Worm (Caenorhabditis elegans) whole organism, young adult: ENCODE measurements around the gene F01D5.3.

Experiments used
- B0261.1 ChIP-seq: sonication (generic microtip); optimal IDR thresholded peaks from 2 replicates; lab custom pipeline; 2016; ENCODE audit warnings: mild to moderate bottlenecking, missing genetic modification characterization, moderate library complexity, missing compliant biosample characterization
- C17E4.6 ChIP-seq: fragments of 200-800 bp; sonication (Bioruptor generic); IDR thresholded peaks from 2 replicates; pipeline ENCODE4 v1.3.6; 2022; ENCODE audit warnings: missing genetic modification reagents, missing genetic modification characterization, missing compliant biosample characterization
- D2030.7 ChIP-seq: fragments of 200-800 bp; sonication (Bioruptor generic); IDR thresholded peaks from 2 replicates; pipeline ENCODE4 v1.3.6; 2022; ENCODE audit warnings: missing genetic modification reagents, missing genetic modification characterization, missing compliant biosample characterization
- F22D6.2 ChIP-seq: sonication (generic microtip); optimal IDR thresholded peaks from 2 replicates; lab custom pipeline; 2016; ENCODE audit warnings: mild to moderate bottlenecking, missing genetic modification characterization, missing compliant biosample characterization
- F37B4.10 ChIP-seq: fragments of 200-800 bp; sonication (Bioruptor generic); IDR thresholded peaks from 2 replicates; pipeline ENCODE4 v1.3.6; 2022; ENCODE audit warnings: missing genetic modification characterization, missing compliant biosample characterization
- F39B2.1 ChIP-seq: fragments of 200-800 bp; sonication (Bioruptor generic); IDR thresholded peaks from 2 replicates; pipeline ENCODE4 v1.3.6; 2022; ENCODE audit warnings: missing genetic modification reagents, missing genetic modification characterization, missing compliant biosample characterization
- F52B5.7 ChIP-seq: sonication (generic microtip); optimal IDR thresholded peaks from 2 replicates; lab custom pipeline; 2016; ENCODE audit warnings: mild to moderate bottlenecking, missing genetic modification characterization, missing compliant biosample characterization
- T07F8.4 ChIP-seq: sonication (generic microtip); optimal IDR thresholded peaks from 2 replicates; lab custom pipeline; 2016; ENCODE audit warnings: mild to moderate bottlenecking, missing genetic modification characterization, moderate library complexity, missing compliant biosample characterization
- T26A5.8 ChIP-seq: sonication (generic microtip); optimal IDR thresholded peaks from 2 replicates; lab custom pipeline; 2016; ENCODE audit warnings: missing genetic modification characterization, missing compliant biosample characterization
- Y53F4B.3 ChIP-seq: fragments of 200-800 bp; sonication (Bioruptor generic); IDR thresholded peaks from 2 replicates; pipeline ENCODE4 v1.3.6; 2022; ENCODE audit warnings: missing genetic modification reagents, missing genetic modification characterization, missing compliant biosample characterization
- Y56A3A.18 ChIP-seq: fragments of 200-800 bp; sonication (Bioruptor generic); IDR thresholded peaks from 2 replicates; pipeline ENCODE4 v1.3.6; 2022; ENCODE audit warnings: missing genetic modification reagents, missing genetic modification characterization, missing compliant biosample characterization
- Y67H2A.10 ChIP-seq: fragments of 200-800 bp; sonication (Bioruptor generic); conservative IDR thresholded peaks from 2 replicates; pipeline ENCODE4 v1.3.6; 2022; ENCODE audit warnings: missing genetic modification reagents, missing genetic modification characterization, missing compliant biosample characterization
- Y79H2A.3 ChIP-seq: fragments of 200-800 bp; sonication (Bioruptor generic); conservative IDR thresholded peaks from 2 replicates; pipeline ENCODE4 v1.3.6; 2022; ENCODE audit warnings: missing genetic modification reagents, missing genetic modification characterization, missing compliant biosample characterization
- ZK185.1 ChIP-seq: sonication (generic microtip); optimal IDR thresholded peaks from 2 replicates; lab custom pipeline; 2016; ENCODE audit warnings: mild to moderate bottlenecking, missing genetic modification characterization, missing compliant biosample characterization; ENCODE audit not compliant: poor library complexity, severe bottlenecking
- aptf-3 ChIP-seq: fragments of 200-800 bp; sonication (Bioruptor generic); IDR thresholded peaks from 2 replicates; pipeline ENCODE4 v1.3.6; 2022; ENCODE audit warnings: missing genetic modification characterization, missing compliant biosample characterization
- athp-1 ChIP-seq: sonication (generic microtip); optimal IDR thresholded peaks from 2 replicates; lab custom pipeline; 2017; ENCODE audit warnings: mild to moderate bottlenecking, missing genetic modification characterization, missing compliant biosample characterization
- bed-1 ChIP-seq: fragments of 200-800 bp; sonication (Bioruptor generic); IDR thresholded peaks from 2 replicates; pipeline ENCODE4 v1.3.6; 2022; ENCODE audit warnings: missing genetic modification reagents, missing genetic modification characterization, missing compliant biosample characterization
- cebp-2 ChIP-seq: fragments of 200-800 bp; sonication (Bioruptor generic); IDR thresholded peaks from 2 replicates; pipeline ENCODE4 v1.3.6; 2022; ENCODE audit warnings: missing genetic modification characterization, missing compliant biosample characterization
- ceh-100 ChIP-seq: fragments of 200-800 bp; sonication (Bioruptor generic); IDR thresholded peaks from 2 replicates; pipeline ENCODE4 v1.3.6; 2022; ENCODE audit warnings: missing genetic modification reagents, missing genetic modification characterization, missing compliant biosample characterization
- ceh-40 ChIP-seq: fragments of 200-800 bp; sonication (Bioruptor generic); IDR thresholded peaks from 2 replicates; pipeline ENCODE4 v1.3.6; 2022; ENCODE audit warnings: missing genetic modification characterization, missing compliant biosample characterization
- ceh-58 ChIP-seq: fragments of 200-800 bp; sonication (Bioruptor generic); IDR thresholded peaks from 2 replicates; pipeline ENCODE4 v1.3.6; 2022; ENCODE audit warnings: missing genetic modification characterization, missing compliant biosample characterization
- dox-1 ChIP-seq: fragments of 200-800 bp; sonication (Bioruptor generic); IDR thresholded peaks from 2 replicates; pipeline ENCODE4 v1.3.6; 2022; ENCODE audit warnings: missing genetic modification reagents, missing genetic modification characterization, missing compliant biosample characterization
- dpff-1 ChIP-seq: sonication (generic microtip); optimal IDR thresholded peaks from 2 replicates; lab custom pipeline; 2017; ENCODE audit warnings: mild to moderate bottlenecking, missing genetic modification characterization, missing compliant biosample characterization
- dpl-1 ChIP-seq: fragments of 150-350 bp; optimal IDR thresholded peaks from 2 replicates; lab custom pipeline; 2014; ENCODE audit warnings: missing biosample characterization, missing genetic modification reagents, missing genetic modification characterization
- egl-18 ChIP-seq: fragments of 200-800 bp; sonication (Bioruptor generic); IDR thresholded peaks from 2 replicates; pipeline ENCODE4 v1.3.6; 2022; ENCODE audit warnings: missing genetic modification reagents, missing genetic modification characterization, missing compliant biosample characterization
- egl-44 ChIP-seq: fragments of 200-800 bp; sonication (Bioruptor generic); IDR thresholded peaks from 2 replicates; pipeline ENCODE4 v1.3.6; 2022; ENCODE audit warnings: missing genetic modification reagents, missing genetic modification characterization, missing compliant biosample characterization
- him-1 ChIP-seq: sonication (generic microtip); optimal IDR thresholded peaks from 2 replicates; lab custom pipeline; 2016; ENCODE audit warnings: missing genotype, missing genetic modification reagents, missing genetic modification characterization, missing compliant biosample characterization
- hlh-26 ChIP-seq: fragments of 200-800 bp; sonication (Bioruptor generic); conservative IDR thresholded peaks from 2 replicates; pipeline ENCODE4 v1.3.6; 2022; ENCODE audit warnings: missing genetic modification reagents, missing genetic modification characterization, missing compliant biosample characterization
- hmg-1.2 ChIP-seq: fragments of 200-800 bp; sonication (Bioruptor generic); IDR thresholded peaks from 2 replicates; pipeline ENCODE4 v1.3.6; 2022; ENCODE audit warnings: missing genetic modification reagents, missing genetic modification characterization, missing compliant biosample characterization
- lin-54 ChIP-seq: fragments of 200-800 bp; sonication (Bioruptor generic); optimal IDR thresholded peaks from 2 replicates; lab custom pipeline; 2018; ENCODE audit warnings: mild to moderate bottlenecking, missing genetic modification characterization, missing compliant biosample characterization
- lsl-1 ChIP-seq: fragments of 200-800 bp; sonication (Bioruptor generic); optimal IDR thresholded peaks from 2 replicates; lab custom pipeline; 2018; ENCODE audit warnings: mild to moderate bottlenecking, missing genetic modification characterization, moderate library complexity, missing compliant biosample characterization
- madf-10 ChIP-seq: sonication (generic microtip); optimal IDR thresholded peaks from 2 replicates; lab custom pipeline; 2016; ENCODE audit warnings: mild to moderate bottlenecking, missing genetic modification characterization, missing compliant biosample characterization
- madf-3 ChIP-seq: fragments of 200-800 bp; sonication (Bioruptor generic); IDR thresholded peaks from 2 replicates; pipeline ENCODE4 v1.3.6; 2022; ENCODE audit warnings: missing genetic modification reagents, missing genetic modification characterization, missing compliant biosample characterization
- madf-8 ChIP-seq: fragments of 200-800 bp; sonication (Bioruptor generic); conservative IDR thresholded peaks from 2 replicates; pipeline ENCODE4 v1.3.6; 2022; ENCODE audit warnings: missing genetic modification reagents, missing genetic modification characterization, missing compliant biosample characterization
- mcd-1 ChIP-seq: fragments of 200-800 bp; sonication (Bioruptor generic); IDR thresholded peaks from 2 replicates; pipeline ENCODE4 v1.3.6; 2022; ENCODE audit warnings: missing genetic modification reagents, missing genetic modification characterization, missing compliant biosample characterization
- mel-28 ChIP-seq: sonication (generic microtip); optimal IDR thresholded peaks from 2 replicates; lab custom pipeline; 2016; ENCODE audit warnings: borderline replicate concordance, mild to moderate bottlenecking, missing genetic modification characterization, missing compliant biosample characterization
- nfya-1 ChIP-seq: sonication (generic microtip); optimal IDR thresholded peaks from 2 replicates; lab custom pipeline; 2017; ENCODE audit warnings: antibody characterized with exemption, missing compliant biosample characterization, missing genetic modification characterization, borderline replicate concordance; ENCODE audit not compliant: insufficient read depth
- nhr-80 ChIP-seq: sonication (generic microtip); optimal IDR thresholded peaks from 2 replicates; lab custom pipeline; 2016; ENCODE audit warnings: missing genetic modification characterization, missing compliant biosample characterization
- pbrm-1 ChIP-seq: fragments of 200-800 bp; sonication (Bioruptor generic); IDR thresholded peaks from 2 replicates; pipeline ENCODE4 v1.3.6; 2022; ENCODE audit warnings: missing genetic modification reagents, missing genetic modification characterization, missing compliant biosample characterization
- pha-4 ChIP-seq: fragments of 150-350 bp; sonication (generic microtip); optimal IDR thresholded peaks from 2 replicates; lab custom pipeline; 2014; ENCODE audit warnings: missing biosample characterization, missing genetic modification reagents, missing genetic modification characterization
- rcor-1 ChIP-seq: fragments of 200-800 bp; sonication (Bioruptor generic); IDR thresholded peaks from 2 replicates; pipeline ENCODE4 v1.3.6; 2022; ENCODE audit warnings: missing genetic modification reagents, missing genetic modification characterization, missing compliant biosample characterization
- rec-8 ChIP-seq, 2 experiments: sonication (generic microtip); optimal IDR thresholded peaks; 2 replicates each; lab custom pipeline; 2016; ENCODE audit warnings: mild to moderate bottlenecking in 2 of 2, missing genetic modification characterization in 2 of 2, missing genetic modification reagents in 2 of 2, missing genotype in 2 of 2, missing biosample characterization in 1 of 2, missing compliant biosample characterization in 1 of 2, moderate library complexity in 1 of 2
- rpc-1 ChIP-seq, 2 experiments: fragments of 150-350 bp in 1 of 2; sonication (generic microtip) in 1 of 2; optimal IDR thresholded peaks; 2 replicates each; lab custom pipeline; 2014 to 2018; ENCODE audit warnings: missing biosample characterization in 1 of 2, missing genetic modification characterization in 1 of 2, missing genetic modification reagents in 1 of 2, missing genotype in 1 of 2
- snpc-1.1 ChIP-seq: sonication (generic microtip); optimal IDR thresholded peaks from 2 replicates; lab custom pipeline; 2017; ENCODE audit warnings: missing genetic modification characterization, mild to moderate bottlenecking, missing compliant biosample characterization, antibody characterized with exemption, moderate library complexity, missing genotype, missing genetic modification reagents; ENCODE audit not compliant: insufficient read depth
- tbp1 ChIP-seq: fragments of 200-800 bp; sonication (Bioruptor generic); optimal IDR thresholded peaks from 2 replicates; lab custom pipeline; 2018; ENCODE audit warnings: mild to moderate bottlenecking, missing genetic modification characterization, missing compliant biosample characterization
- tlf-1 ChIP-seq: fragments of 200-800 bp; sonication (Bioruptor generic); optimal IDR thresholded peaks from 2 replicates; lab custom pipeline; 2018; ENCODE audit warnings: mild to moderate bottlenecking, missing genetic modification characterization, missing compliant biosample characterization
- unc-130 ChIP-seq: sonication (generic microtip); optimal IDR thresholded peaks from 2 replicates; lab custom pipeline; 2016; ENCODE audit warnings: missing genetic modification reagents, missing genetic modification characterization, missing compliant biosample characterization
- unc-62 ChIP-seq: fragments of 150-350 bp; optimal IDR thresholded peaks from 2 replicates; lab custom pipeline; 2014; ENCODE audit warnings: missing biosample characterization, missing genetic modification reagents, missing genetic modification characterization
- ztf-26 ChIP-seq: sonication (generic microtip); optimal IDR thresholded peaks from 2 replicates; lab custom pipeline; 2017; ENCODE audit warnings: missing genetic modification characterization, missing compliant biosample characterization

The F01D5.3 gene

ce11 chrII:14018192-14018591 lies 18.2 kb upstream of the F01D5.3 start (continued):
- TF ChIP-seq aptf-3 (GFP tag; lab: Robert Waterston, UW): no peak
- TF ChIP-seq pha-4 (tag; lab: Kevin White, UChicago): peak; percentile 18
- TF ChIP-seq ztf-26 (tag; lab: Kevin White, UChicago): peak; percentile 81
- peak; percentile 37; the same call in 1 of the 2 replicates for TF ChIP-seq madf-3 (GFP tag; lab: Robert Waterston, UW)
- TF ChIP-seq tbp1 (GFP tag; lab: Kevin White, UChicago): peak; percentile 83
- TF ChIP-seq unc-62 (GFP tag; lab: Kevin White, UChicago): no peak
- no peak for TF ChIP-seq cebp-2
- TF ChIP-seq bed-1 (GFP tag; lab: Robert Waterston, UW): no peak
- TF ChIP-seq hmg-1.2 (GFP tag; lab: Robert Waterston, UW): peak; percentile 100
- TF ChIP-seq mel-28 (tag; lab: Kevin White, UChicago): no peak
- TF ChIP-seq T07F8.4 (tag; lab: Kevin White, UChicago): peak; percentile 39
- peak; percentile 92 for TF ChIP-seq mcd-1 (GFP tag; lab: Robert Waterston, UW)
- peak; percentile 72 for TF ChIP-seq F52B5.7
- peak; percentile 78 for TF ChIP-seq T26A5.8 (tag; lab: Kevin White, UChicago)
- peak; percentile 64 for TF ChIP-seq athp-1 (tag; lab: Kevin White, UChicago)
- peak; percentile 63 for TF ChIP-seq madf-8
- peak; percentile 3 for TF ChIP-seq dpl-1 (GFP tag; lab: Kevin White, UChicago)
- peak; percentile 80 for TF ChIP-seq ceh-100 (GFP tag; lab: Robert Waterston, UW)
- TF ChIP-seq ceh-40 (GFP tag; lab: Robert Waterston, UW): no peak
- peak; percentile 89 for TF ChIP-seq dpff-1 (tag; lab: Kevin White, UChicago)
- TF ChIP-seq hlh-26 (GFP tag; lab: Robert Waterston, UW): no peak
- no peak for TF ChIP-seq Y67H2A.10 (GFP tag; lab: Robert Waterston, UW)
- peak; percentile 48 for TF ChIP-seq madf-10 (tag; lab: Kevin White, UChicago)
- peak; percentile 89 for TF ChIP-seq tlf-1 (GFP tag; lab: Kevin White, UChicago)
- TF ChIP-seq F39B2.1 (GFP tag; lab: Robert Waterston, UW): no peak
- TF ChIP-seq nhr-80 (tag; lab: Kevin White, UChicago): peak; percentile 27
- no peak for TF ChIP-seq egl-18 (GFP tag; lab: Robert Waterston, UW)
- peak; percentile 74; the same call in 1 of the 2 replicates for TF ChIP-seq C17E4.6 (GFP tag; lab: Robert Waterston, UW)
- peak; percentile 93 for TF ChIP-seq Y56A3A.18 (GFP tag; lab: Robert Waterston, UW)
- peak; percentile 99 for TF ChIP-seq snpc-1.1
- no peak for TF ChIP-seq F37B4.10
- peak; percentile 97 for TF ChIP-seq him-1 (tag; lab: Kevin White, UChicago)
- TF ChIP-seq ceh-58 (GFP tag; lab: Robert Waterston, UW): no peak
- peak; percentile 34; the same call in 1 of the 2 replicates for TF ChIP-seq Y53F4B.3
- peak; percentile 54 for TF ChIP-seq F22D6.2
- TF ChIP-seq rec-8 (tag; optimal IDR thresholded peaks at IDR 0.05; lab: Kevin White, UChicago): peak; percentile 6 to 28
- peak; percentile 95 for TF ChIP-seq dox-1 (GFP tag; lab: Robert Waterston, UW)
- no peak for TF ChIP-seq rpc-1 (optimal IDR thresholded peaks at IDR 0.05; lab: Kevin White, UChicago)
- TF ChIP-seq rpc-1 (tag; optimal IDR thresholded peaks at IDR 0.05; lab: Kevin White, UChicago): peak; percentile 10
- TF ChIP-seq lin-54: peak; percentile 85
- TF ChIP-seq pbrm-1: peak; percentile 97
- peak; percentile 36 for TF ChIP-seq B0261.1 (tag; lab: Kevin White, UChicago)
- TF ChIP-seq egl-44: no peak
- TF ChIP-seq nfya-1 (tag; lab: Kevin White, UChicago): no peak
- peak; percentile 89 for TF ChIP-seq rcor-1 (GFP tag; lab: Robert Waterston, UW)
- peak; percentile 96 for TF ChIP-seq D2030.7 (GFP tag; lab: Robert Waterston, UW)
- peak; percentile 62; the same call in 1 of the 2 replicates for TF ChIP-seq Y79H2A.3 (GFP tag; lab: Robert Waterston, UW)
- peak; percentile 60 for TF ChIP-seq unc-130 (GFP tag; lab: Kevin White, UChicago)
- TF ChIP-seq ZK185.1 (tag; lab: Kevin White, UChicago): peak; percentile 39
- TF ChIP-seq lsl-1 (GFP tag; lab: Kevin White, UChicago): peak; percentile 80
